Fruit fly (Drosophila melanogaster) whole organism, embryonic: Measurements from ENCODE around the gene Cdc27.

ENCODE experiments used
- Antp ChIP-seq: fragments of 200-800 bp; sonication (Bioruptor generic); optimal IDR thresholded peaks from 3 replicates; lab custom pipeline; 2016; ENCODE audit warnings: missing biosample characterization, missing genetic modification characterization
- B-H2 ChIP-seq: fragments of 200-800 bp; sonication (Bioruptor generic); optimal IDR thresholded peaks from 2 replicates; lab custom pipeline; 2018; ENCODE audit warnings: missing biosample characterization, mild to moderate bottlenecking, missing genetic modification characterization
- BEAF-32 ChIP-seq: fragments of 200-800 bp; sonication (Bioruptor generic); optimal IDR thresholded peaks from 3 replicates; lab custom pipeline; 2017; ENCODE audit warnings: missing biosample characterization, missing genetic modification characterization, mild to moderate bottlenecking, moderate library complexity, missing genetic modification reagents
- Bdp1 ChIP-seq: fragments of 200-800 bp; sonication (Bioruptor generic); optimal IDR thresholded peaks from 3 replicates; lab custom pipeline; 2016; ENCODE audit warnings: missing biosample characterization, missing genetic modification characterization
- CG10147 ChIP-seq: fragments of 200-800 bp; sonication (Bioruptor generic); optimal IDR thresholded peaks from 2 replicates; lab custom pipeline; 2019; ENCODE audit warnings: missing biosample characterization, mild to moderate bottlenecking, missing genetic modification characterization, moderate library complexity
- CG10321 ChIP-seq: fragments of 200-800 bp; sonication (Bioruptor generic); IDR thresholded peaks from 2 replicates; pipeline ENCODE4 v1.3.6; 2022; ENCODE audit warnings: missing biosample characterization, missing genetic modification characterization
- CG11723 ChIP-seq: fragments of 200-800 bp; sonication (Bioruptor generic); optimal IDR thresholded peaks from 2 replicates; lab custom pipeline; 2017; ENCODE audit warnings: missing biosample characterization, mild to moderate bottlenecking, missing genetic modification characterization
- CG12659 ChIP-seq: fragments of 200-800 bp; sonication (Bioruptor generic); optimal IDR thresholded peaks from 3 replicates; lab custom pipeline; 2017; ENCODE audit warnings: mild to moderate bottlenecking, missing biosample characterization, missing genetic modification reagents, missing genetic modification characterization
- CG13894 ChIP-seq: fragments of 200-800 bp; sonication (Bioruptor generic); optimal IDR thresholded peaks from 3 replicates; lab custom pipeline; 2018; ENCODE audit warnings: missing biosample characterization, mild to moderate bottlenecking, missing genetic modification characterization, moderate library complexity
- CG15011 ChIP-seq: fragments of 200-800 bp; sonication (Bioruptor generic); optimal IDR thresholded peaks from 3 replicates; lab custom pipeline; 2018; ENCODE audit warnings: missing biosample characterization, mild to moderate bottlenecking, missing genetic modification characterization
- CG15479 ChIP-seq: fragments of 200-800 bp; sonication (Bioruptor generic); optimal IDR thresholded peaks from 3 replicates; lab custom pipeline; 2019; ENCODE audit warnings: missing biosample characterization, mild to moderate bottlenecking, missing genetic modification characterization, moderate library complexity
- CG1603 ChIP-seq: fragments of 200-800 bp; sonication (Bioruptor generic); optimal IDR thresholded peaks from 2 replicates; lab custom pipeline; 2019; ENCODE audit warnings: missing biosample characterization, mild to moderate bottlenecking, missing genetic modification characterization, moderate library complexity
- CG17385 ChIP-seq: fragments of 200-800 bp; sonication (Bioruptor generic); optimal IDR thresholded peaks from 3 replicates; lab custom pipeline; 2018; ENCODE audit warnings: missing biosample characterization, mild to moderate bottlenecking, missing genetic modification characterization
- CG2889 ChIP-seq: fragments of 200-800 bp; sonication (Bioruptor generic); IDR thresholded peaks from 3 replicates; pipeline ENCODE4 v1.3.6; 2022; ENCODE audit warnings: missing biosample characterization, missing genetic modification characterization
- CG31441 ChIP-seq: fragments of 200-800 bp; sonication (Bioruptor generic); IDR thresholded peaks from 2 replicates; pipeline ENCODE4 v1.3.6; 2022; ENCODE audit warnings: missing biosample characterization, missing genetic modification characterization
- CG3847 ChIP-seq: fragments of 200-800 bp; sonication (Bioruptor generic); IDR thresholded peaks from 2 replicates; pipeline ENCODE4 v1.3.6; 2022; ENCODE audit warnings: missing biosample characterization, missing genetic modification characterization
- CG4707 ChIP-seq: fragments of 200-800 bp; sonication (Bioruptor generic); optimal IDR thresholded peaks from 2 replicates; lab custom pipeline; 2018; ENCODE audit warnings: missing biosample characterization, mild to moderate bottlenecking, missing genetic modification characterization, moderate library complexity
- CG7556 ChIP-seq: fragments of 200-800 bp; sonication (Bioruptor generic); optimal IDR thresholded peaks from 2 replicates; lab custom pipeline; 2017; ENCODE audit warnings: missing biosample characterization, mild to moderate bottlenecking, missing genetic modification characterization
- CG9932 ChIP-seq: fragments of 200-800 bp; sonication (Bioruptor generic); IDR thresholded peaks from 2 replicates; pipeline ENCODE4 v1.3.6; 2022; ENCODE audit warnings: missing biosample characterization, missing genetic modification characterization
- Camta ChIP-seq: fragments of 200-800 bp; sonication (Bioruptor generic); optimal IDR thresholded peaks from 2 replicates; lab custom pipeline; 2016; ENCODE audit warnings: missing biosample characterization, missing genetic modification characterization
- D19A ChIP-seq: fragments of 200-800 bp; optimal IDR thresholded peaks from 3 replicates; lab custom pipeline; 2019; ENCODE audit warnings: missing biosample characterization, mild to moderate bottlenecking, missing genetic modification characterization, moderate library complexity
- Hr78 ChIP-seq, 2 experiments: fragments of 200-800 bp in 1 of 2; fragments of >200 bp in 1 of 2; sonication (Bioruptor generic) in 1 of 2; optimal IDR thresholded peaks; 2 replicates each; lab custom pipeline; 2017 to 2019; ENCODE audit warnings: missing biosample characterization in 2 of 2, missing genetic modification characterization in 2 of 2, mild to moderate bottlenecking in 1 of 2, moderate library complexity in 1 of 2
- Lim3 ChIP-seq: fragments of 200-800 bp; sonication (Bioruptor generic); IDR thresholded peaks from 2 replicates; pipeline ENCODE4 v1.3.6; 2022; ENCODE audit warnings: missing biosample characterization, missing genetic modification characterization
- Myb ChIP-seq: fragments of 200-800 bp; sonication (Bioruptor generic); optimal IDR thresholded peaks from 2 replicates; lab custom pipeline; 2016; ENCODE audit warnings: missing biosample characterization, missing genetic modification characterization
- NC2β ChIP-seq: fragments of 200-800 bp; sonication (Bioruptor generic); optimal IDR thresholded peaks from 2 replicates; lab custom pipeline; 2016; ENCODE audit warnings: missing biosample characterization, missing genetic modification characterization
- Neu2 ChIP-seq: fragments of 200-800 bp; sonication (Bioruptor generic); optimal IDR thresholded peaks from 3 replicates; lab custom pipeline; 2016; ENCODE audit warnings: missing biosample characterization, missing genetic modification characterization, borderline replicate concordance
- Oli ChIP-seq: fragments of 200-800 bp; sonication (Bioruptor generic); optimal IDR thresholded peaks from 2 replicates; lab custom pipeline; 2018; ENCODE audit warnings: missing biosample characterization, mild to moderate bottlenecking, missing genetic modification characterization, moderate library complexity
- Ptx1 ChIP-seq: fragments of 200-800 bp; sonication (Bioruptor generic); IDR thresholded peaks from 2 replicates; pipeline ENCODE4 v1.3.6; 2022; ENCODE audit warnings: missing biosample characterization, missing genetic modification characterization
- Stat92E ChIP-seq, 3 experiments: fragments of >200 bp in 2 of 3; fragments of 200-800 bp in 1 of 3; sonication (Bioruptor generic) in 1 of 3; optimal IDR thresholded peaks; 2 replicates each; lab custom pipeline; 2017 to 2019; ENCODE audit warnings: missing biosample characterization in 3 of 3, missing genetic modification characterization in 3 of 3, mild to moderate bottlenecking in 1 of 3, moderate library complexity in 1 of 3
- al ChIP-seq: fragments of 200-800 bp; sonication (Bioruptor generic); IDR thresholded peaks from 2 replicates; pipeline ENCODE4 v1.3.6; 2022; ENCODE audit warnings: missing biosample characterization, missing genetic modification characterization
- bab2 ChIP-seq: fragments of 200-800 bp; sonication (Bioruptor generic); optimal IDR thresholded peaks from 2 replicates; lab custom pipeline; 2016; ENCODE audit warnings: missing biosample characterization, missing genetic modification characterization
- bsh ChIP-seq, 2 experiments: fragments of 200-800 bp; sonication (Bioruptor generic); optimal IDR thresholded peaks; 2 replicates each; lab custom pipeline; 2017 to 2018; ENCODE audit warnings: mild to moderate bottlenecking in 2 of 2, missing biosample characterization in 2 of 2, missing genetic modification characterization in 2 of 2, moderate library complexity in 1 of 2
- dm ChIP-seq: fragments of 200-800 bp; sonication (Bioruptor generic); optimal IDR thresholded peaks from 3 replicates; lab custom pipeline; 2016; ENCODE audit warnings: missing biosample characterization, missing genetic modification characterization
- dmrt11E ChIP-seq: fragments of 200-800 bp; sonication (Bioruptor generic); optimal IDR thresholded peaks from 3 replicates; lab custom pipeline; 2018; ENCODE audit warnings: missing biosample characterization, mild to moderate bottlenecking, missing genetic modification characterization, moderate library complexity
- dpn ChIP-seq, 2 experiments: fragments of 200-800 bp; sonication (Bioruptor generic); optimal IDR thresholded peaks; 3 replicates each; lab custom pipeline; 2016; ENCODE audit warnings: missing biosample characterization in 2 of 2, missing genetic modification characterization in 2 of 2
- exex ChIP-seq: fragments of 200-800 bp; sonication (Bioruptor generic); optimal IDR thresholded peaks from 4 replicates; lab custom pipeline; 2018; ENCODE audit warnings: missing biosample characterization, mild to moderate bottlenecking, missing genetic modification characterization, moderate library complexity
- gsb-n ChIP-seq: fragments of 200-800 bp; sonication (Bioruptor generic); optimal IDR thresholded peaks from 3 replicates; lab custom pipeline; 2018; ENCODE audit warnings: missing biosample characterization, mild to moderate bottlenecking, missing genetic modification characterization
- gt ChIP-seq: fragments of 200-800 bp; sonication (Bioruptor generic); IDR thresholded peaks from 2 replicates; pipeline ENCODE4 v1.3.6; 2022; ENCODE audit warnings: missing biosample characterization, missing genetic modification characterization
- h ChIP-seq: fragments of >200 bp; optimal IDR thresholded peaks from 2 replicates; lab custom pipeline; 2017
- mam ChIP-seq: fragments of 200-800 bp; sonication (Bioruptor generic); optimal IDR thresholded peaks from 3 replicates; lab custom pipeline; 2016; ENCODE audit warnings: missing biosample characterization, missing genetic modification characterization
- nmo ChIP-seq: fragments of 200-800 bp; sonication (Bioruptor generic); optimal IDR thresholded peaks from 2 replicates; lab custom pipeline; 2018; ENCODE audit warnings: missing biosample characterization, mild to moderate bottlenecking, missing genetic modification characterization, moderate library complexity
- odd ChIP-seq: fragments of 200-800 bp; sonication (Bioruptor generic); optimal IDR thresholded peaks from 2 replicates; lab custom pipeline; 2017; ENCODE audit warnings: missing biosample characterization, mild to moderate bottlenecking, missing genetic modification characterization
- pho ChIP-seq: fragments of 200-800 bp; sonication (Bioruptor generic); optimal IDR thresholded peaks from 2 replicates; lab custom pipeline; 2016; ENCODE audit warnings: missing biosample characterization, missing genetic modification characterization
- pnt ChIP-seq: fragments of 200-800 bp; sonication (Bioruptor generic); optimal IDR thresholded peaks from 3 replicates; lab custom pipeline; 2016; ENCODE audit warnings: missing biosample characterization, missing genetic modification characterization
- prd ChIP-seq, 3 experiments: fragments of >200 bp in 2 of 3; fragments of 200-800 bp in 1 of 3; sonication (Bioruptor generic) in 1 of 3; optimal IDR thresholded peaks in 2 of 3; IDR thresholded peaks in 1 of 3; 2 replicates in 2 of 3; 3 replicates in 1 of 3; pipeline versions ENCODE4 v1.3.6 to Lab custom; 2017 to 2022; ENCODE audit warnings: missing biosample characterization in 1 of 3, missing genetic modification characterization in 1 of 3
- schlank ChIP-seq: fragments of 200-800 bp; sonication (Bioruptor generic); optimal IDR thresholded peaks from 2 replicates; lab custom pipeline; 2018; ENCODE audit warnings: missing biosample characterization, mild to moderate bottlenecking, missing genetic modification characterization
- sima ChIP-seq: fragments of 200-800 bp; sonication (Bioruptor generic); optimal IDR thresholded peaks from 2 replicates; lab custom pipeline; 2016; ENCODE audit warnings: missing biosample characterization, missing genetic modification characterization
- sob ChIP-seq: fragments of 200-800 bp; sonication (Bioruptor generic); IDR thresholded peaks from 2 replicates; pipeline ENCODE4 v1.3.6; 2022; ENCODE audit warnings: missing biosample characterization, missing genetic modification characterization
- tap ChIP-seq: fragments of 200-800 bp; optimal IDR thresholded peaks from 3 replicates; lab custom pipeline; 2019; ENCODE audit warnings: missing biosample characterization, mild to moderate bottlenecking, missing genetic modification characterization, moderate library complexity
- tna ChIP-seq: fragments of 200-800 bp; sonication (Bioruptor generic); IDR thresholded peaks from 2 replicates; pipeline ENCODE4 v1.3.6; 2022; ENCODE audit warnings: missing biosample characterization, missing genetic modification characterization; ENCODE audit not compliant: partially characterized antibody
- yki ChIP-seq: fragments of >200 bp; optimal IDR thresholded peaks from 3 replicates; lab custom pipeline; 2018

The Cdc27 gene

DNA sequence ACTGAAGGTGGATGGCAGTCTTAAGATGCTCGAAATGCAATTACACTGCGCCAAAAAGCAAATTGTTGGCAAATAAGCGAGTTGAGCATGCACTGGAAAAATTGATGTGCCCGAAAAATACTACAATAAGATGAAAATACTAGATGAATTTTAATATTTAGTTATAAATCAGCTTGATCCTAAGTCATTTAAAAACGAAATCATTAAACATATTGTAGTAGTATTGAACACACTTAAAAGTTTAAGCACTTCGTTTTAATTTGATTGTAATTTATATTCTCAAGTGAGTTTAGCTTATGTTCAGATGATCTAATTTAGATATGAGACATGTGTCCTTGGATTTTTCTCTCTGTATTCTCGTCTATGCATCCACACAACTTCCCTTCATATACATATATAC lies 13.3 kb upstream of the Cdc27 start (continued):
- TF ChIP-seq tna (no peak), CG11723 (no peak), Bdp1 (GFP tag; lab: Kevin White, UChicago) (no peak), bsh (GFP tag; optimal IDR thresholded peaks at IDR 0.05; lab: Kevin White, UChicago) (no peak), CG15011 (peak; percentile 12), Myb (GFP tag; lab: Kevin White, UChicago) (no peak), odd (GFP tag; lab: Kevin White, UChicago) (no peak), prd (optimal IDR thresholded peaks at IDR 0.05; lab: Kevin White, UChicago) (no peak), prd (GFP tag; IDR thresholded peaks at IDR 0.05; lab: Robert Waterston, UW) (peak; percentile 51; the same call in 1 of the 3 replicates), yki (lab: Kevin White, UChicago) (no peak), CG13894 (tag; lab: Kevin White, UChicago) (no peak), B-H2 (GFP tag; lab: Kevin White, UChicago) (no peak), CG10147 (GFP tag; lab: Kevin White, UChicago) (no peak), Oli (tag; lab: Kevin White, UChicago) (peak; percentile 13), CG4707 (GFP tag; lab: Kevin White, UChicago) (no peak), CG1603 (tag; lab: Kevin White, UChicago) (no peak), pnt (GFP tag; lab: Kevin White, UChicago) (no peak), dpn (GFP tag; optimal IDR thresholded peaks at IDR 0.05; lab: Kevin White, UChicago) (peak in 1 of 2 experiments; percentile 33), Stat92E (GFP tag; optimal IDR thresholded peaks at IDR 0.05; lab: Kevin White, UChicago) (no peak), sima (no peak), gt (no peak), Ptx1 (GFP tag; lab: Robert Waterston, UW) (peak; percentile 53), Hr78 (GFP tag; optimal IDR thresholded peaks at IDR 0.05; lab: Kevin White, UChicago) (no peak), CG3847 (0 out of 2 replicates have a peak, but pooled peaks have one; percentile 15), pho (no peak), bab2 (GFP tag; lab: Kevin White, UChicago) (no peak), al (GFP tag; lab: Robert Waterston, UW) (0 out of 2 replicates have a peak, but pooled peaks have one; percentile 9), D19A (tag; lab: Kevin White, UChicago) (no peak), exex (tag; lab: Kevin White, UChicago) (no peak), Lim3 (GFP tag; lab: Robert Waterston, UW) (no peak), BEAF-32 (GFP tag; lab: Kevin White, UChicago) (no peak), CG31441 (GFP tag; lab: Robert Waterston, UW) (peak; percentile 72), tap (tag; lab: Kevin White, UChicago) (no peak), h (lab: Kevin White, UChicago) (no peak), nmo (GFP tag; lab: Kevin White, UChicago) (peak; percentile 31), CG9932 (GFP tag; lab: Robert Waterston, UW) (no peak), Camta (GFP tag; lab: Kevin White, UChicago) (no peak), schlank (no peak), sob (GFP tag; lab: Robert Waterston, UW) (0 out of 2 replicates have a peak, but pooled peaks have one; percentile 17), CG12659 (no peak), mam (GFP tag; lab: Kevin White, UChicago) (no peak), CG7556 (peak; percentile 13), CG17385 (GFP tag; lab: Kevin White, UChicago) (no peak), Neu2 (GFP tag; lab: Kevin White, UChicago) (no peak), Antp (no peak), gsb-n (no peak), CG2889 (GFP tag; lab: Robert Waterston, UW) (no peak), CG10321 (GFP tag; lab: Robert Waterston, UW) (no peak), CG15479 (GFP tag; lab: Kevin White, UChicago) (no peak), dm (GFP tag; lab: Kevin White, UChicago) (no peak), dmrt11E (no peak), NC2β (GFP tag; lab: Kevin White, UChicago) (no peak)
